Fruit fly (Drosophila melanogaster) whole organism, embryonic: ENCODE results near the gene lwr.

Experiments used
- Abd-B ChIP-seq: fragments of 200-800 bp; sonication (Bioruptor generic); optimal IDR thresholded peaks from 2 replicates; lab custom pipeline; 2018; ENCODE audit warnings: missing biosample characterization, mild to moderate bottlenecking, missing genetic modification characterization, moderate library complexity
- CG10979 ChIP-seq: fragments of 200-800 bp; sonication (Bioruptor generic); optimal IDR thresholded peaks from 2 replicates; lab custom pipeline; 2018; ENCODE audit warnings: missing biosample characterization, mild to moderate bottlenecking, missing genetic modification characterization, moderate library complexity
- CG11085 ChIP-seq: fragments of 200-800 bp; sonication (Bioruptor generic); IDR thresholded peaks from 2 replicates; pipeline ENCODE4 v1.3.6; 2022; ENCODE audit warnings: missing biosample characterization, missing genetic modification characterization
- CG11723 ChIP-seq: fragments of 200-800 bp; sonication (Bioruptor generic); optimal IDR thresholded peaks from 2 replicates; lab custom pipeline; 2017; ENCODE audit warnings: missing biosample characterization, mild to moderate bottlenecking, missing genetic modification characterization
- CG17912 ChIP-seq: fragments of 200-800 bp; sonication (Bioruptor generic); optimal IDR thresholded peaks from 2 replicates; lab custom pipeline; 2018; ENCODE audit warnings: missing biosample characterization, mild to moderate bottlenecking, missing genetic modification characterization
- CG18599 ChIP-seq: fragments of 200-800 bp; sonication (Bioruptor generic); optimal IDR thresholded peaks from 3 replicates; lab custom pipeline; 2017; ENCODE audit warnings: missing biosample characterization, missing genetic modification characterization, mild to moderate bottlenecking, moderate library complexity, missing genetic modification reagents
- CG2889 ChIP-seq: fragments of 200-800 bp; sonication (Bioruptor generic); IDR thresholded peaks from 3 replicates; pipeline ENCODE4 v1.3.6; 2022; ENCODE audit warnings: missing biosample characterization, missing genetic modification characterization
- CG30403 ChIP-seq: fragments of 200-800 bp; sonication (Bioruptor generic); optimal IDR thresholded peaks from 3 replicates; lab custom pipeline; 2016; ENCODE audit warnings: missing biosample characterization, missing genetic modification characterization
- CG31224 ChIP-seq: fragments of 200-800 bp; sonication (Bioruptor generic); IDR thresholded peaks from 2 replicates; pipeline ENCODE4 v1.3.6; 2022; ENCODE audit warnings: missing biosample characterization, missing genetic modification characterization
- CG32767 ChIP-seq: fragments of 200-800 bp; sonication (Bioruptor generic); IDR thresholded peaks from 2 replicates; pipeline ENCODE4 v1.3.6; 2022; ENCODE audit warnings: missing biosample characterization, missing genetic modification characterization
- CG3726 ChIP-seq: fragments of 200-800 bp; sonication (Bioruptor generic); IDR thresholded peaks from 3 replicates; pipeline ENCODE4, ENCODE4 v1.3.6; 2022; ENCODE audit warnings: missing biosample characterization, missing genetic modification characterization
- CG4707 ChIP-seq: fragments of 200-800 bp; sonication (Bioruptor generic); optimal IDR thresholded peaks from 2 replicates; lab custom pipeline; 2018; ENCODE audit warnings: missing biosample characterization, mild to moderate bottlenecking, missing genetic modification characterization, moderate library complexity
- CG5180 ChIP-seq: fragments of 200-800 bp; sonication (Bioruptor generic); optimal IDR thresholded peaks from 3 replicates; lab custom pipeline; 2017; ENCODE audit warnings: missing biosample characterization, missing genetic modification characterization, mild to moderate bottlenecking, moderate library complexity, missing genetic modification reagents
- CG5245 ChIP-seq: fragments of 200-800 bp; sonication (Bioruptor generic); optimal IDR thresholded peaks from 3 replicates; lab custom pipeline; 2016; ENCODE audit warnings: missing biosample characterization, missing genetic modification characterization
- CG7556 ChIP-seq: fragments of 200-800 bp; sonication (Bioruptor generic); optimal IDR thresholded peaks from 2 replicates; lab custom pipeline; 2017; ENCODE audit warnings: missing biosample characterization, mild to moderate bottlenecking, missing genetic modification characterization
- CG8089 ChIP-seq: fragments of 200-800 bp; sonication (Bioruptor generic); optimal IDR thresholded peaks from 3 replicates; lab custom pipeline; 2016; ENCODE audit warnings: missing biosample characterization, missing genetic modification characterization
- CG8478 ChIP-seq: fragments of >200 bp; optimal IDR thresholded peaks from 2 replicates; lab custom pipeline; 2018
- CG9797 ChIP-seq: fragments of 200-800 bp; sonication (Bioruptor generic); optimal IDR thresholded peaks from 3 replicates; lab custom pipeline; 2018; ENCODE audit warnings: missing biosample characterization, mild to moderate bottlenecking, missing genetic modification characterization
- Elba2 ChIP-seq: fragments of 200-800 bp; sonication (Bioruptor generic); optimal IDR thresholded peaks from 3 replicates; lab custom pipeline; 2016; ENCODE audit warnings: missing biosample characterization, missing genetic modification characterization
- Fer1 ChIP-seq: fragments of 200-800 bp; sonication (Bioruptor generic); optimal IDR thresholded peaks from 2 replicates; lab custom pipeline; 2017; ENCODE audit warnings: missing biosample characterization, mild to moderate bottlenecking, missing genetic modification characterization
- Fer2 ChIP-seq: fragments of 200-800 bp; sonication (Bioruptor generic); optimal IDR thresholded peaks from 2 replicates; lab custom pipeline; 2018; ENCODE audit warnings: missing biosample characterization, mild to moderate bottlenecking, missing genetic modification characterization, moderate library complexity
- Hand ChIP-seq: fragments of 200-800 bp; sonication (Bioruptor generic); optimal IDR thresholded peaks from 2 replicates; lab custom pipeline; 2017; ENCODE audit warnings: mild to moderate bottlenecking, missing biosample characterization, missing genetic modification reagents, missing genetic modification characterization
- Hr3 ChIP-seq: fragments of 200-800 bp; sonication (Bioruptor generic); optimal IDR thresholded peaks from 3 replicates; lab custom pipeline; 2016; ENCODE audit warnings: missing biosample characterization, missing genetic modification characterization
- Nf-YA ChIP-seq: fragments of 200-800 bp; sonication (Bioruptor generic); IDR thresholded peaks from 2 replicates; pipeline ENCODE4 v1.3.6; 2022; ENCODE audit warnings: missing biosample characterization, missing genetic modification characterization
- NfI ChIP-seq: fragments of 200-800 bp; sonication (Bioruptor generic); optimal IDR thresholded peaks from 3 replicates; lab custom pipeline; 2018; ENCODE audit warnings: missing biosample characterization, mild to moderate bottlenecking, missing genetic modification characterization, moderate library complexity
- Optix ChIP-seq: fragments of 200-800 bp; sonication (Bioruptor generic); IDR thresholded peaks from 3 replicates; pipeline ENCODE4 v1.3.6; 2022; ENCODE audit warnings: missing biosample characterization, missing genetic modification characterization
- Ravus ChIP-seq: fragments of 200-800 bp; sonication (Bioruptor generic); IDR thresholded peaks from 2 replicates; pipeline ENCODE4 v1.3.6; 2022; ENCODE audit warnings: missing biosample characterization, missing genetic modification characterization
- al ChIP-seq: fragments of 200-800 bp; sonication (Bioruptor generic); IDR thresholded peaks from 2 replicates; pipeline ENCODE4 v1.3.6; 2022; ENCODE audit warnings: missing biosample characterization, missing genetic modification characterization
- dan ChIP-seq: fragments of 200-800 bp; sonication (Bioruptor generic); IDR thresholded peaks from 2 replicates; pipeline ENCODE4 v1.3.6; 2022; ENCODE audit warnings: missing biosample characterization, missing genetic modification characterization
- disco-r ChIP-seq: fragments of 200-800 bp; sonication (Bioruptor generic); optimal IDR thresholded peaks from 2 replicates; lab custom pipeline; 2016; ENCODE audit warnings: missing biosample characterization, missing genetic modification characterization
- dm ChIP-seq: fragments of 200-800 bp; sonication (Bioruptor generic); optimal IDR thresholded peaks from 3 replicates; lab custom pipeline; 2016; ENCODE audit warnings: missing biosample characterization, missing genetic modification characterization
- eve ChIP-seq, 2 experiments: fragments of >200 bp; optimal IDR thresholded peaks; 2 replicates each; lab custom pipeline; 2017; ENCODE audit warnings: missing biosample characterization in 2 of 2, missing genetic modification characterization in 2 of 2
- exex ChIP-seq: fragments of 200-800 bp; sonication (Bioruptor generic); optimal IDR thresholded peaks from 4 replicates; lab custom pipeline; 2018; ENCODE audit warnings: missing biosample characterization, mild to moderate bottlenecking, missing genetic modification characterization, moderate library complexity
- gcm2 ChIP-seq: fragments of 200-800 bp; sonication (Bioruptor generic); optimal IDR thresholded peaks from 2 replicates; lab custom pipeline; 2016; ENCODE audit warnings: missing biosample characterization, missing genetic modification characterization
- grn ChIP-seq: fragments of 200-800 bp; sonication (Bioruptor generic); optimal IDR thresholded peaks from 3 replicates; lab custom pipeline; 2017; ENCODE audit warnings: missing biosample characterization, missing genetic modification characterization
- gt ChIP-seq: fragments of 200-800 bp; sonication (Bioruptor generic); IDR thresholded peaks from 2 replicates; pipeline ENCODE4 v1.3.6; 2022; ENCODE audit warnings: missing biosample characterization, missing genetic modification characterization
- her ChIP-seq: fragments of 200-800 bp; sonication (Bioruptor generic); optimal IDR thresholded peaks from 2 replicates; lab custom pipeline; 2016; ENCODE audit warnings: missing biosample characterization, missing genetic modification characterization
- jing ChIP-seq: fragments of 200-800 bp; sonication (Bioruptor generic); optimal IDR thresholded peaks from 2 replicates; lab custom pipeline; 2018; ENCODE audit warnings: missing biosample characterization, mild to moderate bottlenecking, missing genetic modification characterization
- mam ChIP-seq: fragments of 200-800 bp; sonication (Bioruptor generic); optimal IDR thresholded peaks from 3 replicates; lab custom pipeline; 2016; ENCODE audit warnings: missing biosample characterization, missing genetic modification characterization
- nmo ChIP-seq: fragments of 200-800 bp; sonication (Bioruptor generic); optimal IDR thresholded peaks from 2 replicates; lab custom pipeline; 2018; ENCODE audit warnings: missing biosample characterization, mild to moderate bottlenecking, missing genetic modification characterization, moderate library complexity
- prd ChIP-seq, 3 experiments: fragments of >200 bp in 2 of 3; fragments of 200-800 bp in 1 of 3; sonication (Bioruptor generic) in 1 of 3; optimal IDR thresholded peaks in 2 of 3; IDR thresholded peaks in 1 of 3; 2 replicates in 2 of 3; 3 replicates in 1 of 3; pipeline versions ENCODE4 v1.3.6 to Lab custom; 2017 to 2022; ENCODE audit warnings: missing biosample characterization in 1 of 3, missing genetic modification characterization in 1 of 3
- rib ChIP-seq: fragments of 200-800 bp; sonication (Bioruptor generic); IDR thresholded peaks from 2 replicates; pipeline ENCODE4 v1.3.6; 2022; ENCODE audit warnings: missing biosample characterization, missing genetic modification characterization
- seq ChIP-seq: fragments of 200-800 bp; sonication (Bioruptor generic); IDR thresholded peaks from 2 replicates; pipeline ENCODE4 v1.3.6; 2022; ENCODE audit warnings: missing biosample characterization, missing genetic modification characterization
- sima ChIP-seq: fragments of 200-800 bp; sonication (Bioruptor generic); optimal IDR thresholded peaks from 2 replicates; lab custom pipeline; 2016; ENCODE audit warnings: missing biosample characterization, missing genetic modification characterization
- sug ChIP-seq: fragments of 200-800 bp; optimal IDR thresholded peaks from 2 replicates; lab custom pipeline; 2019; ENCODE audit warnings: missing biosample characterization, mild to moderate bottlenecking, missing genetic modification characterization, moderate library complexity
- toy ChIP-seq: fragments of 200-800 bp; sonication (Bioruptor generic); IDR thresholded peaks from 2 replicates; pipeline ENCODE4 v1.3.6; 2022; ENCODE audit warnings: missing biosample characterization, missing genetic modification characterization
- twi ChIP-seq: fragments of 200-800 bp; optimal IDR thresholded peaks from 2 replicates; lab custom pipeline; 2019; ENCODE audit warnings: missing biosample characterization, mild to moderate bottlenecking, missing genetic modification characterization, moderate library complexity
- unpg ChIP-seq: fragments of 200-800 bp; sonication (Bioruptor generic); optimal IDR thresholded peaks from 3 replicates; lab custom pipeline; 2018; ENCODE audit warnings: missing biosample characterization, mild to moderate bottlenecking, missing genetic modification characterization, moderate library complexity
- usp ChIP-seq: fragments of >200 bp; optimal IDR thresholded peaks from 2 replicates; lab custom pipeline; 2017; ENCODE audit warnings: missing biosample characterization, missing genetic modification characterization
- vvl ChIP-seq: fragments of 200-800 bp; sonication (Bioruptor generic); IDR thresholded peaks from 2 replicates; pipeline ENCODE4 v1.3.6; 2022; ENCODE audit warnings: missing biosample characterization, missing genetic modification characterization
- z ChIP-seq: fragments of 200-800 bp; sonication (Bioruptor generic); IDR thresholded peaks from 3 replicates; pipeline ENCODE4 v1.3.6; 2022; ENCODE audit warnings: missing biosample characterization, missing genetic modification characterization

Gene lwr

dm6 chr2L:574226-574625, 31.8 kb upstream of the lwr start, which contains the start of the genes Ipk2 and cold (continued):
- TF ChIP-seq z (GFP tag; lab: Robert Waterston, UW) (no peak), Elba2 (GFP tag; lab: Kevin White, UChicago) (peak; percentile 35), CG18599 (GFP tag; lab: Kevin White, UChicago) (peak; percentile 91), seq (no peak), Fer1 (no peak), CG4707 (GFP tag; lab: Kevin White, UChicago) (peak; percentile 11), CG31224 (GFP tag; lab: Robert Waterston, UW) (peak; percentile 64), Hand (GFP tag; lab: Kevin White, UChicago) (peak; percentile 48), CG5180 (GFP tag; lab: Kevin White, UChicago) (peak; percentile 27), CG11723 (GFP tag; lab: Kevin White, UChicago) (no peak), CG32767 (peak; percentile 44; the same call in 1 of the 2 replicates), Nf-YA (GFP tag; lab: Robert Waterston, UW) (0 out of 2 replicates have a peak, but pooled peaks have one; percentile 17), prd (optimal IDR thresholded peaks at IDR 0.05; lab: Kevin White, UChicago) (no peak), prd (GFP tag; IDR thresholded peaks at IDR 0.05; lab: Robert Waterston, UW) (peak; percentile 82), CG30403 (GFP tag; lab: Kevin White, UChicago) (peak; percentile 90), CG7556 (GFP tag; lab: Kevin White, UChicago) (peak; percentile 80), her (GFP tag; lab: Kevin White, UChicago) (peak; percentile 36), rib (peak; percentile 43; the same call in 1 of the 2 replicates), Hr3 (GFP tag; lab: Kevin White, UChicago) (peak; percentile 83), disco-r (GFP tag; lab: Kevin White, UChicago) (peak; percentile 52), gcm2 (peak; percentile 53), CG8089 (GFP tag; lab: Kevin White, UChicago) (peak; percentile 28), CG2889 (GFP tag; lab: Robert Waterston, UW) (no peak), twi (tag; lab: Kevin White, UChicago) (peak; percentile 67), Ravus (GFP tag; lab: Robert Waterston, UW) (no peak), CG3726 (peak; percentile 33; the same call in 1 of the 3 replicates), CG8478 (lab: Kevin White, UChicago) (no peak), mam (GFP tag; lab: Kevin White, UChicago) (peak; percentile 89), CG5245 (GFP tag; lab: Kevin White, UChicago) (peak; percentile 75), al (GFP tag; lab: Robert Waterston, UW) (peak; percentile 72), CG17912 (GFP tag; lab: Kevin White, UChicago) (no peak), jing (GFP tag; lab: Kevin White, UChicago) (peak; percentile 38), CG9797 (GFP tag; lab: Kevin White, UChicago) (peak; percentile 62), grn (GFP tag; lab: Kevin White, UChicago) (no peak), eve (GFP tag; optimal IDR thresholded peaks at IDR 0.05; lab: Kevin White, UChicago) (no peak), CG11085 (GFP tag; lab: Robert Waterston, UW) (peak; percentile 67), dan (GFP tag; lab: Robert Waterston, UW) (no peak), sima (GFP tag; lab: Kevin White, UChicago) (no peak), gt (GFP tag; lab: Robert Waterston, UW) (no peak), nmo (GFP tag; lab: Kevin White, UChicago) (peak; percentile 90), Abd-B (peak; percentile 86), NfI (GFP tag; lab: Kevin White, UChicago) (peak; percentile 85), sug (tag; lab: Kevin White, UChicago) (no peak), CG10979 (peak; percentile 67), unpg (GFP tag; lab: Kevin White, UChicago) (peak; percentile 78), vvl (GFP tag; lab: Robert Waterston, UW) (peak; percentile 72), Fer2 (tag; lab: Kevin White, UChicago) (peak; percentile 37), toy (0 out of 2 replicates have a peak, but pooled peaks have one; percentile 29), dm (peak; percentile 61), usp (GFP tag; lab: Kevin White, UChicago) (no peak), exex (peak; percentile 83), Optix (GFP tag; lab: Robert Waterston, UW) (peak; percentile 57; the same call in 1 of the 3 replicates)
